Fruit fly (Drosophila melanogaster) whole organism, wandering third instar larva: ENCODE measurements around the gene CG31792.

Experiments used
- Abd-B ChIP-seq: fragments of >200 bp; optimal IDR thresholded peaks from 2 replicates; lab custom pipeline; 2017; ENCODE audit warnings: missing biosample characterization, missing genetic modification characterization
- CG32264 ChIP-seq: fragments of 200-800 bp; sonication (Bioruptor generic); optimal IDR thresholded peaks from 2 replicates; lab custom pipeline; 2016; ENCODE audit warnings: missing biosample characterization, missing genetic modification characterization
- CG9705 ChIP-seq: fragments of 200-800 bp; sonication (Bioruptor generic); optimal IDR thresholded peaks from 2 replicates; lab custom pipeline; 2018; ENCODE audit warnings: missing biosample characterization, mild to moderate bottlenecking, missing genetic modification characterization
- CrebA ChIP-seq: fragments of 200-800 bp; sonication (Bioruptor generic); optimal IDR thresholded peaks from 2 replicates; lab custom pipeline; 2016; ENCODE audit warnings: missing biosample characterization, mild to moderate bottlenecking, missing genetic modification characterization, borderline replicate concordance
- Dfd ChIP-seq: fragments of >200 bp; optimal IDR thresholded peaks from 2 replicates; lab custom pipeline; 2017; ENCODE audit warnings: missing biosample characterization, missing genetic modification characterization
- Dif ChIP-seq: fragments of 200-275, 200-300 bp; sonication (Bioruptor generic); optimal IDR thresholded peaks from 2 replicates; lab custom pipeline; 2018; ENCODE audit warnings: missing biosample characterization, missing genetic modification characterization; ENCODE audit not compliant: partially characterized antibody
- GATAd ChIP-seq: sonication (Bioruptor generic); optimal IDR thresholded peaks from 2 replicates; lab custom pipeline; 2016; ENCODE audit warnings: missing biosample characterization, missing genetic modification characterization
- HLH106 ChIP-seq: fragments of 200-800 bp; optimal IDR thresholded peaks from 3 replicates; lab custom pipeline; 2019; ENCODE audit warnings: missing biosample characterization, mild to moderate bottlenecking, missing genetic modification characterization, moderate library complexity
- Hnf4 ChIP-seq: fragments of 200-800 bp; sonication (Bioruptor generic); optimal IDR thresholded peaks from 2 replicates; lab custom pipeline; 2016; ENCODE audit warnings: missing biosample characterization, mild to moderate bottlenecking, missing genetic modification characterization
- Hr78 ChIP-seq: fragments of >200 bp; optimal IDR thresholded peaks from 2 replicates; lab custom pipeline; 2017; ENCODE audit warnings: missing biosample characterization, missing genetic modification characterization
- Hr83 ChIP-seq: fragments of 200-300 bp; sonication (Bioruptor generic); optimal IDR thresholded peaks from 2 replicates; lab custom pipeline; 2016; ENCODE audit warnings: missing biosample characterization, mild to moderate bottlenecking, missing genetic modification characterization, moderate library complexity; ENCODE audit not compliant: poor library complexity, severe bottlenecking
- Jra ChIP-seq: sonication (Bioruptor generic); optimal IDR thresholded peaks from 2 replicates; lab custom pipeline; 2016; ENCODE audit warnings: missing biosample characterization, missing genetic modification characterization
- Mio ChIP-seq: sonication (Bioruptor generic); optimal IDR thresholded peaks from 2 replicates; lab custom pipeline; 2016; ENCODE audit warnings: missing biosample characterization, missing genetic modification characterization
- Myc ChIP-seq: fragments of >200 bp; optimal IDR thresholded peaks from 2 replicates; lab custom pipeline; 2017
- N ChIP-seq: fragments of >200 bp; optimal IDR thresholded peaks from 2 replicates; lab custom pipeline; 2018; ENCODE audit warnings: missing biosample characterization, missing external identifiers, missing genetic modification characterization
- OdsH ChIP-seq: fragments of 200-800 bp; sonication (Bioruptor generic); optimal IDR thresholded peaks from 2 replicates; lab custom pipeline; 2016; ENCODE audit warnings: missing biosample characterization, mild to moderate bottlenecking, missing genetic modification characterization
- Rel ChIP-seq, 2 experiments: fragments of 200-800 bp; sonication (Bioruptor generic) in 1 of 2; optimal IDR thresholded peaks; 2 replicates in 1 of 2; 3 replicates in 1 of 2; lab custom pipeline; 2016 to 2019; ENCODE audit warnings: mild to moderate bottlenecking in 2 of 2, missing biosample characterization in 2 of 2, missing genetic modification characterization in 2 of 2, moderate library complexity in 1 of 2
- Sp1 ChIP-seq: fragments of 200-800 bp; sonication (Bioruptor generic); optimal IDR thresholded peaks from 3 replicates; lab custom pipeline; 2019; ENCODE audit warnings: missing biosample characterization, mild to moderate bottlenecking, missing genetic modification characterization, moderate library complexity
- Vsx2 ChIP-seq: fragments of 200-300, 225-300 bp; sonication (Bioruptor generic); optimal IDR thresholded peaks from 2 replicates; lab custom pipeline; 2018; ENCODE audit warnings: missing biosample characterization, missing genetic modification characterization; ENCODE audit not compliant: partially characterized antibody
- br ChIP-seq: fragments of 200-800 bp; sonication (Bioruptor generic); optimal IDR thresholded peaks from 2 replicates; lab custom pipeline; 2016; ENCODE audit warnings: missing biosample characterization, missing genetic modification characterization
- brk ChIP-seq: fragments of 200-800 bp; sonication (Bioruptor generic); optimal IDR thresholded peaks from 2 replicates; lab custom pipeline; 2016; ENCODE audit warnings: missing biosample characterization, mild to moderate bottlenecking, missing genetic modification characterization
- dl ChIP-seq, 2 experiments: fragments of 175-275, 200-275 bp in 1 of 2; fragments of 200-275 bp in 1 of 2; sonication (Bioruptor generic); optimal IDR thresholded peaks; lab custom pipeline; 2018; ENCODE audit warnings: mild to moderate bottlenecking in 2 of 2, missing biosample characterization in 2 of 2, missing genetic modification characterization in 2 of 2, moderate library complexity in 2 of 2; ENCODE audit not compliant: partially characterized antibody in 2 of 2, insufficient read depth in 1 of 2
- dmrt93B ChIP-seq: fragments of 200-800 bp; sonication (Bioruptor generic); optimal IDR thresholded peaks from 2 replicates; lab custom pipeline; 2018; ENCODE audit warnings: missing biosample characterization, mild to moderate bottlenecking, missing genetic modification characterization
- dsf ChIP-seq: sonication (Bioruptor generic); optimal IDR thresholded peaks from 2 replicates; lab custom pipeline; 2016; ENCODE audit warnings: missing biosample characterization, missing genetic modification characterization, borderline replicate concordance
- ey ChIP-seq: fragments of 200-800 bp; sonication (Bioruptor generic); optimal IDR thresholded peaks from 2 replicates; lab custom pipeline; 2016; ENCODE audit warnings: missing biosample characterization, missing genetic modification characterization
- foxo ChIP-seq, 2 experiments: fragments of 200-800 bp; sonication (Bioruptor generic); optimal IDR thresholded peaks; 2 replicates in 1 of 2; 3 replicates in 1 of 2; lab custom pipeline; 2016 to 2017; ENCODE audit warnings: missing biosample characterization in 2 of 2, missing genetic modification characterization in 2 of 2
- fru ChIP-seq: fragments of 200-800 bp; sonication (Bioruptor generic); optimal IDR thresholded peaks from 3 replicates; lab custom pipeline; 2016; ENCODE audit warnings: missing biosample characterization, mild to moderate bottlenecking, missing genetic modification characterization
- h ChIP-seq: fragments of 200-800 bp; sonication (Bioruptor generic); optimal IDR thresholded peaks from 3 replicates; lab custom pipeline; 2016; ENCODE audit warnings: missing biosample characterization, mild to moderate bottlenecking, missing genetic modification characterization
- jim ChIP-seq: fragments of 175-275, 200-325 bp; sonication (Bioruptor generic); optimal IDR thresholded peaks from 2 replicates; lab custom pipeline; 2016; ENCODE audit warnings: missing biosample characterization, mild to moderate bottlenecking, missing genetic modification characterization
- lola ChIP-seq: fragments of >200 bp; optimal IDR thresholded peaks from 2 replicates; lab custom pipeline; 2017; ENCODE audit warnings: missing biosample characterization, missing genetic modification characterization
- pan ChIP-seq: fragments of >200 bp; optimal IDR thresholded peaks from 2 replicates; lab custom pipeline; 2017
- psq ChIP-seq: fragments of 200-800 bp; sonication (Bioruptor generic); optimal IDR thresholded peaks from 3 replicates; lab custom pipeline; 2017; ENCODE audit warnings: missing biosample characterization, mild to moderate bottlenecking, missing genetic modification characterization, moderate library complexity
- rgr ChIP-seq: fragments of 200-800 bp; sonication (Bioruptor generic); optimal IDR thresholded peaks from 3 replicates; lab custom pipeline; 2016; ENCODE audit warnings: missing biosample characterization, mild to moderate bottlenecking, missing genetic modification characterization
- sage ChIP-seq: fragments of 200-800 bp; sonication (Bioruptor generic); optimal IDR thresholded peaks from 2 replicates; lab custom pipeline; 2016; ENCODE audit warnings: missing biosample characterization, mild to moderate bottlenecking, missing genetic modification characterization
- sv ChIP-seq: fragments of 200-800 bp; sonication (Bioruptor generic); optimal IDR thresholded peaks from 3 replicates; lab custom pipeline; 2016; ENCODE audit warnings: missing biosample characterization, missing genetic modification characterization
- tai ChIP-seq: sonication (Bioruptor generic); optimal IDR thresholded peaks from 2 replicates; lab custom pipeline; 2016; ENCODE audit warnings: missing biosample characterization, missing genetic modification characterization
- usp ChIP-seq: fragments of >200 bp; optimal IDR thresholded peaks from 2 replicates; lab custom pipeline; 2017; ENCODE audit warnings: missing biosample characterization, missing genetic modification characterization
- woc ChIP-seq: sonication (Bioruptor generic); optimal IDR thresholded peaks from 2 replicates; lab custom pipeline; 2016; ENCODE audit warnings: missing biosample characterization, mild to moderate bottlenecking, missing genetic modification characterization

The CG31792 gene

dm6 chr2L:18997148-18997547 lies at the start of gene CG31792:
TSS of gene CG31792 (plus strand) at chr2L:18997448.
- no peak for TF ChIP-seq Vsx2 (GFP tag; lab: Kevin White, UChicago)
- no peak for TF ChIP-seq Myc (lab: Kevin White, UChicago)
- no peak for TF ChIP-seq N (GFP tag; lab: Kevin White, UChicago)
- TF ChIP-seq CG9705 = no peak
- TF ChIP-seq dmrt93B (GFP tag; lab: Kevin White, UChicago) = no peak
- TF ChIP-seq Hnf4 (GFP tag; lab: Kevin White, UChicago) = no peak
- no peak for TF ChIP-seq dsf (GFP tag; lab: Kevin White, UChicago)
- no peak for TF ChIP-seq GATAd (GFP tag; lab: Kevin White, UChicago)
- TF ChIP-seq Dfd (GFP tag; lab: Kevin White, UChicago) = no peak
- TF ChIP-seq psq = no peak

- TF ChIP-seq HLH106 (tag; lab: Kevin White, UChicago) = no peak
- peak; percentile 21 to 63 for TF ChIP-seq dl (GFP tag; optimal IDR thresholded peaks at IDR 0.05; lab: Kevin White, UChicago; ENCODE audit: insufficient read depth in 1 of 2, partially characterized antibody in 2 of 2)
- TF ChIP-seq Rel (GFP tag; optimal IDR thresholded peaks at IDR 0.05; lab: Kevin White, UChicago) = no peak
- peak; percentile 93 for TF ChIP-seq Rel (tag; optimal IDR thresholded peaks at IDR 0.05; lab: Kevin White, UChicago)
- TF ChIP-seq Dif (GFP tag; lab: Kevin White, UChicago) = peak; percentile 83
- no peak for TF ChIP-seq Jra (GFP tag; lab: Kevin White, UChicago)
- TF ChIP-seq fru (GFP tag; lab: Kevin White, UChicago) = peak; percentile 84
These were observed 49.7 kb upstream of the CG31792 start for dm6 chr2L:18947515-18947998.

- TF ChIP-seq Dfd (GFP tag; lab: Kevin White, UChicago) (no peak), Hr83 (GFP tag; lab: Kevin White, UChicago) (no peak), Mio (GFP tag; lab: Kevin White, UChicago) (no peak), lola (GFP tag; lab: Kevin White, UChicago) (no peak), CG32264 (GFP tag; lab: Kevin White, UChicago) (peak; percentile 11), GATAd (GFP tag; lab: Kevin White, UChicago) (no peak), Myc (lab: Kevin White, UChicago) (no peak), dl (GFP tag; optimal IDR thresholded peaks at IDR 0.05; lab: Kevin White, UChicago; ENCODE audit: insufficient read depth in 1 of 2, partially characterized antibody in 2 of 2) (no peak), HLH106 (tag; lab: Kevin White, UChicago) (peak; percentile 83), usp (GFP tag; lab: Kevin White, UChicago) (no peak), Hnf4 (GFP tag; lab: Kevin White, UChicago) (peak; percentile 70), N (GFP tag; lab: Kevin White, UChicago) (no peak), CrebA (GFP tag; lab: Kevin White, UChicago) (no peak), Jra (GFP tag; lab: Kevin White, UChicago) (peak; percentile 27), Dif (GFP tag; lab: Kevin White, UChicago) (no peak), sage (GFP tag; lab: Kevin White, UChicago) (no peak), Hr78 (GFP tag; lab: Kevin White, UChicago) (no peak), woc (GFP tag; lab: Kevin White, UChicago) (peak; percentile 95), psq (peak; percentile 84), br (GFP tag; lab: Kevin White, UChicago) (peak; percentile 84), fru (GFP tag; lab: Kevin White, UChicago) (peak; percentile 68), pan (lab: Kevin White, UChicago) (no peak), CG9705 (peak; percentile 46), tai (GFP tag; lab: Kevin White, UChicago) (no peak), dmrt93B (GFP tag; lab: Kevin White, UChicago) (peak; percentile 56), ey (peak; percentile 80), Rel (GFP tag; optimal IDR thresholded peaks at IDR 0.05; lab: Kevin White, UChicago) (no peak), Rel (tag; optimal IDR thresholded peaks at IDR 0.05; lab: Kevin White, UChicago) (no peak), Abd-B (no peak), sv (no peak), OdsH (peak; percentile 83), brk (GFP tag; lab: Kevin White, UChicago) (no peak), Vsx2 (GFP tag; lab: Kevin White, UChicago) (no peak), foxo (GFP tag; optimal IDR thresholded peaks at IDR 0.05; lab: Kevin White, UChicago) (peak in 1 of 2 experiments; percentile 81), h (GFP tag; lab: Kevin White, UChicago) (peak; percentile 85), Sp1 (GFP tag; lab: Kevin White, UChicago) (peak; percentile 83), jim (GFP tag; lab: Kevin White, UChicago) (no peak), dsf (GFP tag; lab: Kevin White, UChicago) (peak; percentile 6), rgr (GFP tag; lab: Kevin White, UChicago) (peak; percentile 68)
These were observed 49.1 kb upstream of the CG31792 start for dm6 chr2L:18948065-18948723.
